Fruit fly (Drosophila melanogaster): ENCODE measurements around the gene CG46525.

The CG46525 gene

DNA sequence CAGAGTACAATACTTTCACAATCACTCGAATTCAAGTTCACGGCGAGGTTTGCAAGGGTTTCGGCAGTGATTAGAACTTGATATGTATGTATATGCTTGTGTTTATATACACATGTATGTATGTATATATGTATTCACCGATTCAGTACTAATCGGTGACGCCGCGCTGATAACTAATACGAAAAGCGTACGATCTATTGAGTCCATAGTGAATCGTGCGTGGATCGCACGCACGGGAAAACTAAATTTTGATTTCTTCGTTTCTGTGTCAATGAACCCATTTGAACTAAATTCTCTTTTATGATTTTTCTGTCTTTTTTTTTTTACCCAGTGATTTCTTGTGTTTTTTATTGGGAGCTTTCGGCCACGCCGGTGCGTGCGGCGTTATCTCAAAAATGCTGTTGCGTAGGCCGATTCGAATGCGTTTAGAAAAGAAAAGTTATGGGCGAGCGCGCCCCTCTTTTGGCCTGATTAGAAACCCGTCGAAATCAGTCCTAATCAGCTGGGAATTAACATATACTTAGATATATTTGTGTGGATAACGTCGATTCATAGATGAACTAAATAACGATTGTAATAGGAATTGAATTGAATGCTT is 18.9 kb downstream of the CG46525 start (continued):
- TF ChIP-seq unc-4 (GFP tag; IDR thresholded peaks at IDR 0.05; ENCODE audit: partially characterized antibody) (no peak), CG11398 (GFP tag; optimal IDR thresholded peaks at IDR 0.05) (no peak), Sry-β (GFP tag; optimal IDR thresholded peaks at IDR 0.05) (no peak), CG17612 (GFP tag; IDR thresholded peaks at IDR 0.05) (no peak), Hr78 (GFP tag; optimal IDR thresholded peaks at IDR 0.05) (peak in 1 of 2 experiments; percentile 7), cg (GFP tag; optimal IDR thresholded peaks at IDR 0.05) (peak; percentile 52), HLHmδ (GFP tag; optimal IDR thresholded peaks at IDR 0.05) (no peak), zf30C (GFP tag; optimal IDR thresholded peaks at IDR 0.05) (no peak), Poxn (GFP tag; IDR thresholded peaks at IDR 0.05) (no peak), maf-S (GFP tag; optimal IDR thresholded peaks at IDR 0.05) (no peak), gem (tag; optimal IDR thresholded peaks at IDR 0.05) (no peak), stc (GFP tag; IDR thresholded peaks at IDR 0.05) (no peak), ara (GFP tag; IDR thresholded peaks at IDR 0.05) (0 out of 2 replicates have a peak, but pooled peaks have one; percentile 32), CG10543 (GFP tag; optimal IDR thresholded peaks at IDR 0.05) (no peak), shn (GFP tag; optimal IDR thresholded peaks at IDR 0.05) (no peak), mld (GFP tag; IDR thresholded peaks at IDR 0.05; ENCODE audit: partially characterized antibody) (no peak), Oaz (GFP tag; IDR thresholded peaks at IDR 0.05) (no peak), lab (GFP tag; optimal IDR thresholded peaks at IDR 0.05) (no peak), Deaf1 (tag; optimal IDR thresholded peaks at IDR 0.05) (peak; percentile 38), chinmo (GFP tag; IDR thresholded peaks at IDR 0.05; ENCODE audit: partially characterized antibody) (peak; percentile 68; the same call in 1 of the 4 replicates), sqz (GFP tag; optimal IDR thresholded peaks at IDR 0.05) (peak; percentile 89), pros (GFP tag; optimal IDR thresholded peaks at IDR 0.05) (peak; percentile 1), tgo (GFP tag; IDR thresholded peaks at IDR 0.05) (no peak)

DNA sequence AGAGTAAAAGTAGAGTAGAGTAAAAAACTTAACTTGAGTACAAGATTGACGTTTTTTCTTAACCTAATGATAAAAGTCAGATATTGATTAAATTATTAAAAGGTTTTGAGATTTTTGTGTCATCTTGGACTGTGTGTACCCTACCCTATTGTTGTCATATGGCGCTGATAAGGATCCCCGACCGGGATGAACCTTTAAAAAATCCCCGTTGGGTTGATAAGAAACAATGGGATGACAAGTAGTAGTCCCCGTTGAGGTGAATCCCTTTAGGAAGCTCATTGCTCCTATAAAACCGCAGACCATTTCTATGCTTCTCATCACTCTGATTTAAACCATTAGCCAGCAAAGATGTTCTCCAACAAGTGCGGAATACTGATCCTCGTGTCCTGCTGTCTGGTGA is 19.5 kb downstream of the CG46525 start, which contains the start of gene edin:
Gene edin (plus strand): TSS at position 340 of the 400 bp plus-strand sequence.
- no peak for TF ChIP-seq CG17802 (tag; optimal IDR thresholded peaks at IDR 0.05)
- peak; percentile 35 for TF ChIP-seq sens (GFP tag)

DNA sequence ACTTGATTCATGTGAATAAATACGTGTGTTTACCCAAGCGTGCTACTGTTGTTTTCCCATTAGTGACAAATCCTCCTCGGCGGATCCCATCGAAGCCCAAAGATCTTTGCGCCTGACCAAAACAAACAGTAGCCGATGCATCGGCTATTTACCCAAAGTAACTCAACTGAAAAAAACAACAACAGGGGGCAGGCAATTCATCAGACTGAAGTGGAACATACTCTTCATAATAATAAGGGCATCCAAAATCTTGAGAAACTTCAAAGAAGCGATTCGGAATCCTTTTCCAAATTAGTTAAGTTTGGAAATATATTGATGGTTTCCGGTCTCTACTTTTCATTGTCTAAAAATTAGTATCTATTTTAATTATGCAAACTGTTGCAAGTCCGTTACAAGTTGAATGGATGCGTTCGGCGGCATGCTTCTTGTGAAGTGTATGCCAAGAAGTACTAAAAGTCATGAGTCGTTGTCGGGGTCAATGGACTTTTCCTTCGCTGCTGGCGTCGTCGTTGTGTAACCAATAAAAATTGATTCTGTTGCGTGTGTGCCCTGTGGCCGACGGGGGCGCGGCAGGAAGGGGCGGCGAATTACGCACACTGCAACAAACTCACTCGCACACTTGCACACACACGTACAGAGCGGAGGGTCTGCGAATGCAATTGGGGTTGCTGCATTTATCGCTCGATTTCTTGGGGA is 20.4 kb downstream of the CG46525 start:
- peak; percentile 26 for TF ChIP-seq CG3407 (GFP tag; optimal IDR thresholded peaks at IDR 0.05)
- TF ChIP-seq Aef1 (GFP tag; IDR thresholded peaks at IDR 0.05): no peak; the same call in 2 of the 3 replicates
- no peak for TF ChIP-seq Eip74EF (GFP tag; optimal IDR thresholded peaks at IDR 0.05)
- peak; percentile 2 for TF ChIP-seq HLHmδ (GFP tag; optimal IDR thresholded peaks at IDR 0.05)
- peak; percentile 4 for TF ChIP-seq CG9727 (GFP tag; optimal IDR thresholded peaks at IDR 0.05)
- no peak for TF ChIP-seq pan (optimal IDR thresholded peaks at IDR 0.05)
- TF ChIP-seq pan (GFP tag; optimal IDR thresholded peaks at IDR 0.05 in 1 of 2, IDR thresholded peaks at IDR 0.05 in 1 of 2): no peak
- TF ChIP-seq schlank (tag; optimal IDR thresholded peaks at IDR 0.05): no peak
- peak; percentile 50 for TF ChIP-seq dmrt99B (tag; optimal IDR thresholded peaks at IDR 0.05)
- no peak for TF ChIP-seq pfk (GFP tag; optimal IDR thresholded peaks at IDR 0.05)
- TF ChIP-seq CG14965 (GFP tag; optimal IDR thresholded peaks at IDR 0.05; ENCODE audit: borderline replicate concordance): no peak
- no peak for TF ChIP-seq ac (GFP tag; optimal IDR thresholded peaks at IDR 0.05)
- peak; percentile 17 for TF ChIP-seq ewg (GFP tag; optimal IDR thresholded peaks at IDR 0.05)
- TF ChIP-seq CG18262 (tag; optimal IDR thresholded peaks at IDR 0.05): peak; percentile 67
- no peak for TF ChIP-seq ab (GFP tag; optimal IDR thresholded peaks at IDR 0.05)
- TF ChIP-seq zfh2 (GFP tag; optimal IDR thresholded peaks at IDR 0.05): no peak
- TF ChIP-seq CG1792 (GFP tag; optimal IDR thresholded peaks at IDR 0.05): no peak
- no peak for TF ChIP-seq CG16815 (GFP tag; optimal IDR thresholded peaks at IDR 0.05)
- TF ChIP-seq Side (GFP tag; optimal IDR thresholded peaks at IDR 0.05): peak; percentile 13
- TF ChIP-seq Ptx1 (GFP tag; IDR thresholded peaks at IDR 0.05): peak; percentile 29; the same call in 1 of the 2 replicates
- no peak for TF ChIP-seq CG14441 (GFP tag; IDR thresholded peaks at IDR 0.05)
- TF ChIP-seq Mad (GFP tag; optimal IDR thresholded peaks at IDR 0.05): no peak
- TF ChIP-seq Sry-β (GFP tag; optimal IDR thresholded peaks at IDR 0.05): no peak
